Worm (Caenorhabditis elegans) whole organism, L1 larva: ENCODE results near the gene T21C12.4.

Experiments
- C04F5.9 ChIP-seq: sonication (generic microtip); optimal IDR thresholded peaks from 2 replicates; lab custom pipeline; 2016; ENCODE audit warnings: missing genetic modification characterization, missing compliant biosample characterization
- C34B4.2 ChIP-seq: sonication (generic microtip); optimal IDR thresholded peaks from 2 replicates; lab custom pipeline; 2017; ENCODE audit warnings: mild to moderate bottlenecking, missing genetic modification characterization, missing compliant biosample characterization
- aly-2 ChIP-seq: fragments of 150-350 bp; optimal IDR thresholded peaks from 2 replicates; lab custom pipeline; 2014; ENCODE audit warnings: missing biosample characterization, missing genetic modification characterization
- ceh-63 ChIP-seq: fragments of 200-800 bp; sonication (Bioruptor generic); optimal IDR thresholded peaks from 2 replicates; lab custom pipeline; 2018; ENCODE audit warnings: mild to moderate bottlenecking, missing genetic modification characterization, missing compliant biosample characterization
- ceh-88 ChIP-seq: fragments of 200-800 bp; sonication (Bioruptor generic); IDR thresholded peaks from 2 replicates; pipeline ENCODE4 v1.3.6; 2022; ENCODE audit warnings: missing genetic modification characterization, missing compliant biosample characterization
- ceh-90 ChIP-seq: sonication (generic microtip); optimal IDR thresholded peaks from 2 replicates; lab custom pipeline; 2016; ENCODE audit warnings: missing genetic modification characterization, missing compliant biosample characterization
- efl-1 ChIP-seq, 4 experiments: fragments of 150-350 bp; optimal IDR thresholded peaks in 3 of 4; peaks in 1 of 4; 1 replicate in 1 of 4; 2 replicates in 3 of 4; lab custom pipeline; 2014; ENCODE audit warnings: missing biosample characterization in 2 of 4, missing genetic modification characterization in 2 of 4, missing genetic modification reagents in 2 of 4
- egl-27 ChIP-seq, 2 experiments: fragments of 150-350 bp in 1 of 2; sonication (generic microtip); optimal IDR thresholded peaks; 3 replicates each; lab custom pipeline; 2017 to 2018; ENCODE audit warnings: missing biosample characterization in 2 of 2, missing genetic modification characterization in 2 of 2, missing genetic modification reagents in 2 of 2
- elt-3 ChIP-seq, 6 experiments: fragments of 150-350 bp in 1 of 6; sonication (generic microtip); optimal IDR thresholded peaks; 2 replicates each; lab custom pipeline; 2017 to 2018; ENCODE audit warnings: missing biosample characterization in 6 of 6, missing genetic modification characterization in 6 of 6, inconsistent platforms in 1 of 6
- fkh-10 ChIP-seq: sonication (generic microtip); optimal IDR thresholded peaks from 2 replicates; lab custom pipeline; 2017; ENCODE audit warnings: missing biosample characterization, missing genetic modification reagents, missing genetic modification characterization
- hlh-4 ChIP-seq: sonication (generic microtip); optimal IDR thresholded peaks from 2 replicates; lab custom pipeline; 2016; ENCODE audit warnings: mild to moderate bottlenecking, missing genetic modification characterization, missing compliant biosample characterization
- irx-1 ChIP-seq: sonication (generic microtip); optimal IDR thresholded peaks from 2 replicates; lab custom pipeline; 2016; ENCODE audit warnings: missing genetic modification characterization, missing compliant biosample characterization
- isw-1 ChIP-seq: fragments of 200-800 bp; sonication (Bioruptor generic); IDR thresholded peaks from 2 replicates; pipeline ENCODE4 v1.3.6; 2022; ENCODE audit warnings: missing genetic modification characterization, missing compliant biosample characterization
- jun-1 ChIP-seq: fragments of 150-350 bp; optimal IDR thresholded peaks from 2 replicates; lab custom pipeline; 2014; ENCODE audit warnings: missing biosample characterization, missing genetic modification reagents, missing genetic modification characterization
- lin-14 ChIP-seq: fragments of 200-800 bp; sonication (Bioruptor generic); optimal IDR thresholded peaks from 2 replicates; lab custom pipeline; 2018; ENCODE audit warnings: mild to moderate bottlenecking, missing genetic modification characterization, moderate library complexity, missing compliant biosample characterization
- lin-15B ChIP-seq: fragments of 150-350 bp; sonication (generic microtip); optimal IDR thresholded peaks from 3 replicates; lab custom pipeline; 2014; ENCODE audit warnings: missing biosample characterization, missing genetic modification characterization
- lin-35 ChIP-seq, 2 experiments: fragments of 150-350 bp; optimal IDR thresholded peaks; 2 replicates each; lab custom pipeline; 2014; ENCODE audit warnings: missing biosample characterization in 2 of 2, missing genetic modification characterization in 2 of 2, missing genetic modification reagents in 2 of 2
- lin-39 ChIP-seq: fragments of 150-350 bp; optimal IDR thresholded peaks from 2 replicates; lab custom pipeline; 2014; ENCODE audit warnings: missing biosample characterization, missing genetic modification reagents, missing genetic modification characterization
- lir-3 ChIP-seq: sonication (generic microtip); optimal IDR thresholded peaks from 2 replicates; lab custom pipeline; 2016; ENCODE audit warnings: mild to moderate bottlenecking, missing genetic modification characterization, moderate library complexity, missing compliant biosample characterization; ENCODE audit not compliant: poor library complexity
- nhr-11 ChIP-seq: fragments of 150-350 bp; optimal IDR thresholded peaks from 2 replicates; lab custom pipeline; 2014; ENCODE audit warnings: missing biosample characterization, missing genetic modification characterization
- nhr-12 ChIP-seq: sonication (generic microtip); optimal IDR thresholded peaks from 2 replicates; lab custom pipeline; 2017; ENCODE audit warnings: missing biosample characterization, missing genetic modification characterization
- nhr-19 ChIP-seq: fragments of 200-800 bp; sonication (Bioruptor generic); conservative IDR thresholded peaks from 2 replicates; pipeline ENCODE4 v1.3.6; 2022; ENCODE audit warnings: missing genetic modification characterization, missing compliant biosample characterization
- nhr-20 ChIP-seq: sonication (generic microtip); optimal IDR thresholded peaks from 2 replicates; lab custom pipeline; 2016; ENCODE audit warnings: mild to moderate bottlenecking, missing genetic modification characterization, missing compliant biosample characterization
- nhr-237 ChIP-seq: fragments of 150-350 bp; optimal IDR thresholded peaks from 2 replicates; lab custom pipeline; 2014; ENCODE audit warnings: missing biosample characterization, missing genetic modification characterization
- nhr-28 ChIP-seq: fragments of 150-350 bp; optimal IDR thresholded peaks from 2 replicates; lab custom pipeline; 2014; ENCODE audit warnings: missing biosample characterization, missing genetic modification characterization
- nhr-71 ChIP-seq: sonication (generic microtip); optimal IDR thresholded peaks from 2 replicates; lab custom pipeline; 2016; ENCODE audit warnings: mild to moderate bottlenecking, missing genetic modification characterization, moderate library complexity, missing compliant biosample characterization
- nhr-77 ChIP-seq: fragments of 150-350 bp; optimal IDR thresholded peaks from 2 replicates; lab custom pipeline; 2014; ENCODE audit warnings: missing biosample characterization, missing genetic modification characterization
- nhr-90 ChIP-seq: sonication (generic microtip); optimal IDR thresholded peaks from 2 replicates; lab custom pipeline; 2016; ENCODE audit warnings: mild to moderate bottlenecking, missing genetic modification characterization, missing compliant biosample characterization; ENCODE audit not compliant: poor library complexity
- pax-3 ChIP-seq: fragments of 200-800 bp; sonication (Bioruptor generic); optimal IDR thresholded peaks from 2 replicates; lab custom pipeline; 2018; ENCODE audit warnings: mild to moderate bottlenecking, missing genetic modification characterization, moderate library complexity, missing compliant biosample characterization
- pqm-1 ChIP-seq: sonication (generic microtip); optimal IDR thresholded peaks from 3 replicates; lab custom pipeline; 2017; ENCODE audit warnings: missing biosample characterization, missing genetic modification characterization
- rnt-1 ChIP-seq: sonication (generic microtip); optimal IDR thresholded peaks from 2 replicates; lab custom pipeline; 2016; ENCODE audit warnings: mild to moderate bottlenecking, missing genetic modification characterization, moderate library complexity, missing compliant biosample characterization
- snpc-4 ChIP-seq: fragments of 150-350 bp; optimal IDR thresholded peaks from 2 replicates; lab custom pipeline; 2014; ENCODE audit warnings: missing biosample characterization, missing genetic modification characterization
- snu-23 ChIP-seq: sonication (generic microtip); optimal IDR thresholded peaks from 2 replicates; lab custom pipeline; 2016; ENCODE audit warnings: missing genetic modification characterization, missing compliant biosample characterization
- sox-4 ChIP-seq: sonication (generic microtip); optimal IDR thresholded peaks from 2 replicates; lab custom pipeline; 2016; ENCODE audit warnings: missing genetic modification characterization, missing compliant biosample characterization
- unc-30 ChIP-seq: sonication (generic microtip); optimal IDR thresholded peaks from 2 replicates; lab custom pipeline; 2017; ENCODE audit warnings: missing biosample characterization, missing genetic modification characterization
- unc-86 ChIP-seq: sonication (generic microtip); optimal IDR thresholded peaks from 2 replicates; lab custom pipeline; 2016; ENCODE audit warnings: missing genetic modification characterization, missing compliant biosample characterization
- unc-98 ChIP-seq: fragments of 200-800 bp; sonication (Bioruptor generic); IDR thresholded peaks from 2 replicates; pipeline ENCODE4 v1.3.6; 2022; ENCODE audit warnings: missing genetic modification characterization, missing compliant biosample characterization
- xbp-1 ChIP-seq: sonication (generic microtip); optimal IDR thresholded peaks from 2 replicates; lab custom pipeline; 2016; ENCODE audit warnings: missing genetic modification characterization, missing compliant biosample characterization

Gene T21C12.4

DNA sequence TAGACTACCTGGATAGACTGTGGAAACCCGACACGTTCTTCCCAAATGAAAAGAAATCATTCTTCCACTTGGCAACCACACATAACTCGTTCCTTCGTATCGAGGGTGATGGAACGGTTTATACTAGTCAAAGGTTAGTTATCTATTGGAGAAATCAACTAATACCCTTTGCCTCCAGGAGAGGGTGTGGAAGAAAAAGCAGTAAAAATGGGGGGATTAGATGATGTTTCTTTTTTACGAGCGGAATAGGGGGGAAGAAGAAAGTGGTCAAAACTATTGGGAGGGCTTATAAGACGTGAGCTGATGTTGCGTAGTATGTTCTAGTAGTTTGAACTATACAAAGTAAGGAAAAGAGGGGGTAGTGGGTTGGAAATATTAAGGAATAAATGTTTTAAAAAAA, 34.8 kb downstream of the T21C12.4 start:
- TF ChIP-seq sox-4 (no peak), efl-1 (optimal IDR thresholded peaks at IDR 0.05; lab: Kevin White, UChicago) (no peak), efl-1 (GFP tag; optimal IDR thresholded peaks at IDR 0.05 in 1 of 2; lab: Kevin White, UChicago) (no peak), nhr-20 (tag; lab: Kevin White, UChicago) (no peak), nhr-11 (no peak), lin-15B (tag; lab: Kevin White, UChicago) (no peak), nhr-77 (tag; lab: Kevin White, UChicago) (no peak), C04F5.9 (tag; lab: Kevin White, UChicago) (no peak), isw-1 (GFP tag; lab: Robert Waterston, UW) (no peak), aly-2 (no peak), unc-86 (tag; lab: Kevin White, UChicago) (no peak), ceh-88 (GFP tag; lab: Robert Waterston, UW) (no peak), nhr-19 (GFP tag; lab: Robert Waterston, UW) (no peak), C34B4.2 (tag; lab: Kevin White, UChicago) (no peak), nhr-90 (no peak), nhr-28 (tag; lab: Kevin White, UChicago) (no peak), ceh-63 (no peak), lin-35 (GFP tag; optimal IDR thresholded peaks at IDR 0.05; lab: Kevin White, UChicago) (no peak), pqm-1 (no peak)

DNA sequence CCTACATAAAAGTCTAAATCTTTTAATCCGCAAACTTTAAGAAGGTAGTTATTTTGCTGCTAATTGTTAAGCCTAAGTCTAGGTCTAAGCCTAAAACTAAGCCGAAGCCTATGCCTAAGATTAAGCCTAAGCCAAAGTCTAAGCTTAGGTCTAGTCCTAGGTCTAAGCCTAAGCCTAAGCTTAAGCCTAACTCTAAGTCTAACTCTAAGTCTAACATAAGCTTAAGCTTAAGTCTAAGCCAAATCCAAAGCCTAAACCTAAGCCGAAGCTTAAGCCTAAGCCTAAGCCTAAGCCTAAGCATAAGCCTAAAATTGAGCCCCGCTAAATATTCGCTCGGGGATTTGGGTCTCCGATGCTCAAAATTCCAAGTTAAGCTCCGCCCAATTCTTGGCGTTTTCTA, 36.6 kb downstream of the T21C12.4 start:
- no peak for TF ChIP-seq lin-14 (GFP tag; lab: Kevin White, UChicago)
- TF ChIP-seq unc-30 (tag; lab: Kevin White, UChicago), result no peak
- TF ChIP-seq hlh-4 (tag; lab: Kevin White, UChicago), result no peak
- no peak for TF ChIP-seq rnt-1 (tag; lab: Kevin White, UChicago)
- TF ChIP-seq jun-1 (tag; lab: Kevin White, UChicago), result no peak
- no peak for TF ChIP-seq lin-39
- no peak for TF ChIP-seq pax-3 (tag; lab: Kevin White, UChicago)
- TF ChIP-seq unc-86 (tag; lab: Kevin White, UChicago), result no peak
- TF ChIP-seq ceh-90 (tag; lab: Kevin White, UChicago), result no peak
- no peak for TF ChIP-seq C34B4.2 (tag; lab: Kevin White, UChicago)
- TF ChIP-seq nhr-237 (tag; lab: Kevin White, UChicago), result no peak
- TF ChIP-seq egl-27 (tag; optimal IDR thresholded peaks at IDR 0.05; lab: Kevin White, UChicago), result no peak
- TF ChIP-seq elt-3 (tag; optimal IDR thresholded peaks at IDR 0.05; lab: Kevin White, UChicago), result no peak
- no peak for TF ChIP-seq xbp-1
- TF ChIP-seq lir-3 (tag; lab: Kevin White, UChicago), result no peak
- TF ChIP-seq fkh-10 (GFP tag; lab: Kevin White, UChicago), result no peak
- TF ChIP-seq unc-98 (GFP tag; lab: Robert Waterston, UW), result no peak
- TF ChIP-seq nhr-90, result no peak
- no peak for TF ChIP-seq nhr-12 (tag; lab: Kevin White, UChicago)

DNA sequence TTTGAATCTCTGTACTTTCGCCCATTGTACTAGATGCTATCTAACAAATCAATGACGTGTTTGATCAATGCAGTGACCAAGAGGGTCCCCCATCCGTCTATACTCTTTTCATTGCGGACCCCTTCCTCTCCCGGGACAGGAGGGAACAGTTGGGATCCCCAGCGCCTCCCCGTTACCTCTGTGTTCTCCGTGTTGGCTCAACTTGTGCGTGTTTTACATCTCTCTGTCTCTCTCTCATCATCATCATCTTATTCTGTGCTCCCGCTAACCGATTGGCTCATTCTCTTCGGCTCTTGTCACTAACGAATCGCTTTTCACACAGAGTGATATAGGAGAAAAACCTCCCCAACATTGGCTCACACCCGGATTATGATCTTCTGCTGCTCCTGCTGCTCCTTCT, 37.3 kb downstream of the T21C12.4 start, which contains the start of gene unc-49:
Gene unc-49 (plus strand): TSS at position 240 of the 400 bp plus-strand sequence.
- peak; percentile 73 for TF ChIP-seq lin-14 (GFP tag; lab: Kevin White, UChicago)
- peak; percentile 34 for TF ChIP-seq rnt-1 (tag; lab: Kevin White, UChicago)
- TF ChIP-seq nhr-71, result peak; percentile 28
- no peak for TF ChIP-seq snpc-4 (tag; lab: Kevin White, UChicago)
- TF ChIP-seq snu-23, result peak; percentile 18
- peak; percentile 1 for TF ChIP-seq nhr-20 (tag; lab: Kevin White, UChicago)

DNA sequence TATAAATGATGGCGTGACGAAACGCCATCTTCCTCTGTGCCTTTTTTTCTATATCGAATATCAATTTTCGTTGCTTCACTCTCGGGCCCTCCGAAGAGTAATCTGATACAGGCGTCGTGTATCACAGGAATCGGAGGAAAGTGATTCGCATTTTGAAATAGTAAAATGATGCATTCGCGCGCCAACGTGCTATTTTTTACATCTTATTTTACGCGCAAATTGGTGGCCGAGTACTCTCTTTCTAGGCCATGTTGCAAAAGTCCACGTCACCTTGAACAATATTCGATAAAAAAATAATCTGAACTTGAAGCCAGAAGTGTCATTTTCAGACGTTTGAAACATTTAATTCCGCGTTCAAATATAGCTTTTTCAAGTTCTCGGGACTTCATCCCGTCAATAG, 38.2 kb downstream of the T21C12.4 start:
- TF ChIP-seq irx-1 (tag; lab: Kevin White, UChicago) (no peak), sox-4 (no peak), efl-1 (optimal IDR thresholded peaks at IDR 0.05; lab: Kevin White, UChicago) (no peak), efl-1 (GFP tag; optimal IDR thresholded peaks at IDR 0.05 in 1 of 2; lab: Kevin White, UChicago) (peak in 1 of 2 experiments; percentile 73)
